Fruit fly (Drosophila melanogaster) whole organism, prepupa: ENCODE results near the gene CG13060.
A peak's percentile ranks its signal among the peaks of the same experiment; 100 is the strongest.

ENCODE experiments used
- Blimp-1 ChIP-seq: fragments of 200-800 bp; sonication (Bioruptor generic); optimal IDR thresholded peaks from 3 replicates; lab custom pipeline; 2017; ENCODE audit warnings: missing biosample characterization, missing genetic modification characterization, mild to moderate bottlenecking, moderate library complexity, missing genetic modification reagents
- CG11294 ChIP-seq: fragments of 200-800 bp; sonication (Bioruptor generic); IDR thresholded peaks from 2 replicates; pipeline ENCODE4 v1.3.6; 2022; ENCODE audit warnings: missing biosample characterization, missing genetic modification characterization
- CG15336 ChIP-seq: fragments of 200-800 bp; sonication (Bioruptor generic); IDR thresholded peaks from 2 replicates; pipeline ENCODE4 v1.3.6; 2022; ENCODE audit warnings: missing biosample characterization, missing genetic modification characterization
- CG1621 ChIP-seq: fragments of 200-800 bp; sonication (Bioruptor generic); optimal IDR thresholded peaks from 3 replicates; lab custom pipeline; 2018; ENCODE audit warnings: missing biosample characterization, mild to moderate bottlenecking, missing genetic modification characterization
- CG16779 ChIP-seq: fragments of 200-800 bp; sonication (Bioruptor generic); optimal IDR thresholded peaks from 3 replicates; lab custom pipeline; 2017; ENCODE audit warnings: missing biosample characterization, mild to moderate bottlenecking, missing genetic modification characterization
- CG3032 ChIP-seq: fragments of 200-800 bp; optimal IDR thresholded peaks from 2 replicates; lab custom pipeline; 2019; ENCODE audit warnings: missing biosample characterization, mild to moderate bottlenecking, missing genetic modification characterization, moderate library complexity
- CG32006 ChIP-seq: fragments of 200-800 bp; sonication (Bioruptor generic); optimal IDR thresholded peaks from 3 replicates; lab custom pipeline; 2017; ENCODE audit warnings: missing biosample characterization, mild to moderate bottlenecking, missing genetic modification characterization
- CG6792 ChIP-seq: fragments of 200-800 bp; sonication (Bioruptor generic); optimal IDR thresholded peaks from 3 replicates; lab custom pipeline; 2016; ENCODE audit warnings: missing biosample characterization, missing genetic modification characterization
- CG6808 ChIP-seq: fragments of 200-800 bp; sonication (Bioruptor generic); optimal IDR thresholded peaks from 3 replicates; lab custom pipeline; 2017; ENCODE audit warnings: missing biosample characterization, missing genetic modification characterization, mild to moderate bottlenecking, moderate library complexity, missing genetic modification reagents
- CG6854 ChIP-seq: fragments of 200-800 bp; sonication (Bioruptor generic); optimal IDR thresholded peaks from 2 replicates; lab custom pipeline; 2017; ENCODE audit warnings: missing biosample characterization, mild to moderate bottlenecking, missing genetic modification characterization
- CG7368 ChIP-seq: fragments of 200-800 bp; sonication (Bioruptor generic); optimal IDR thresholded peaks from 3 replicates; lab custom pipeline; 2016; ENCODE audit warnings: missing biosample characterization, missing genetic modification characterization
- Eip75B ChIP-seq: fragments of 200-800 bp; sonication (Bioruptor generic); optimal IDR thresholded peaks from 3 replicates; lab custom pipeline; 2016; ENCODE audit warnings: missing biosample characterization, missing genetic modification characterization
- Eip78C ChIP-seq: fragments of 200-800 bp; sonication (Bioruptor generic); peaks from one replicate; lab custom pipeline; 2016; ENCODE audit warnings: missing biosample characterization, missing genetic modification characterization
- Ets96B ChIP-seq: fragments of 200-800 bp; optimal IDR thresholded peaks from 2 replicates; lab custom pipeline; 2019; ENCODE audit warnings: missing biosample characterization, mild to moderate bottlenecking, missing genetic modification characterization, moderate library complexity
- Hr38 ChIP-seq: sonication (Bioruptor generic); optimal IDR thresholded peaks from 2 replicates; lab custom pipeline; 2016; ENCODE audit warnings: missing biosample characterization, missing genetic modification characterization
- Hr4 ChIP-seq: fragments of 200-800 bp; sonication (Bioruptor generic); optimal IDR thresholded peaks from 3 replicates; lab custom pipeline; 2016; ENCODE audit warnings: missing biosample characterization, missing genetic modification characterization
- Met ChIP-seq: fragments of 200-800 bp; sonication (Bioruptor generic); optimal IDR thresholded peaks from 3 replicates; lab custom pipeline; 2016; ENCODE audit warnings: missing biosample characterization, missing genetic modification characterization
- Sox102F ChIP-seq: fragments of 200-800 bp; sonication (Bioruptor generic); optimal IDR thresholded peaks from 2 replicates; lab custom pipeline; 2016; ENCODE audit warnings: missing biosample characterization, mild to moderate bottlenecking, missing genetic modification characterization
- Sox15 ChIP-seq: fragments of 200-800 bp; sonication (Bioruptor generic); optimal IDR thresholded peaks from 3 replicates; lab custom pipeline; 2016; ENCODE audit warnings: missing biosample characterization, missing genetic modification characterization
- acj6 ChIP-seq: fragments of 200-800 bp; sonication (Bioruptor generic); optimal IDR thresholded peaks from 3 replicates; lab custom pipeline; 2016; ENCODE audit warnings: missing biosample characterization, missing genetic modification characterization
- cyc ChIP-seq: fragments of 200-800 bp; sonication (Bioruptor generic); optimal IDR thresholded peaks from 3 replicates; lab custom pipeline; 2016; ENCODE audit warnings: missing biosample characterization, missing genetic modification characterization
- dac ChIP-seq: fragments of 200-800 bp; sonication (Bioruptor generic); optimal IDR thresholded peaks from 2 replicates; lab custom pipeline; 2017; ENCODE audit warnings: missing biosample characterization, mild to moderate bottlenecking, missing genetic modification characterization
- esn ChIP-seq: fragments of 200-800 bp; sonication (Bioruptor generic); optimal IDR thresholded peaks from 2 replicates; lab custom pipeline; 2016; ENCODE audit warnings: missing biosample characterization, mild to moderate bottlenecking, missing genetic modification characterization, moderate library complexity
- fd59A ChIP-seq: fragments of 200-800 bp; sonication (Bioruptor generic); optimal IDR thresholded peaks from 2 replicates; lab custom pipeline; 2017; ENCODE audit warnings: missing biosample characterization, mild to moderate bottlenecking, missing genetic modification characterization, missing genetic modification reagents
- fkh ChIP-seq: fragments of 200-800 bp; sonication (Bioruptor generic); optimal IDR thresholded peaks from 3 replicates; lab custom pipeline; 2017; ENCODE audit warnings: missing biosample characterization, mild to moderate bottlenecking, missing genetic modification characterization, moderate library complexity
- lz ChIP-seq: fragments of 200-800 bp; sonication (Bioruptor generic); optimal IDR thresholded peaks from 3 replicates; lab custom pipeline; 2016; ENCODE audit warnings: missing biosample characterization, missing genetic modification characterization
- net ChIP-seq: fragments of 200-800 bp; sonication (Bioruptor generic); optimal IDR thresholded peaks from 3 replicates; lab custom pipeline; 2016; ENCODE audit warnings: missing biosample characterization, missing genetic modification characterization
- pdm3 ChIP-seq: fragments of 200-800 bp; sonication (Bioruptor generic); optimal IDR thresholded peaks from 3 replicates; lab custom pipeline; 2016; ENCODE audit warnings: missing biosample characterization, missing genetic modification characterization
- salr ChIP-seq, 2 experiments: fragments of 200-800 bp; sonication (Bioruptor generic); optimal IDR thresholded peaks; 3 replicates each; lab custom pipeline; 2016 to 2018; ENCODE audit warnings: missing biosample characterization in 2 of 2, missing genetic modification characterization in 2 of 2, mild to moderate bottlenecking in 1 of 2
- spab ChIP-seq: fragments of 200-800 bp; sonication (Bioruptor generic); optimal IDR thresholded peaks from 2 replicates; lab custom pipeline; 2017; ENCODE audit warnings: missing biosample characterization, mild to moderate bottlenecking, missing genetic modification characterization, missing genetic modification reagents
- ss ChIP-seq, 2 experiments: fragments of 200-800 bp; sonication (Bioruptor generic); optimal IDR thresholded peaks; 2 replicates in 1 of 2; 3 replicates in 1 of 2; lab custom pipeline; 2017 to 2018; ENCODE audit warnings: mild to moderate bottlenecking in 2 of 2, missing biosample characterization in 2 of 2, missing genetic modification characterization in 2 of 2, moderate library complexity in 1 of 2
- vri ChIP-seq: fragments of 200-800 bp; sonication (Bioruptor generic); optimal IDR thresholded peaks from 3 replicates; lab custom pipeline; 2016; ENCODE audit warnings: missing biosample characterization, mild to moderate bottlenecking, missing genetic modification characterization

CG13060 gene

DNA sequence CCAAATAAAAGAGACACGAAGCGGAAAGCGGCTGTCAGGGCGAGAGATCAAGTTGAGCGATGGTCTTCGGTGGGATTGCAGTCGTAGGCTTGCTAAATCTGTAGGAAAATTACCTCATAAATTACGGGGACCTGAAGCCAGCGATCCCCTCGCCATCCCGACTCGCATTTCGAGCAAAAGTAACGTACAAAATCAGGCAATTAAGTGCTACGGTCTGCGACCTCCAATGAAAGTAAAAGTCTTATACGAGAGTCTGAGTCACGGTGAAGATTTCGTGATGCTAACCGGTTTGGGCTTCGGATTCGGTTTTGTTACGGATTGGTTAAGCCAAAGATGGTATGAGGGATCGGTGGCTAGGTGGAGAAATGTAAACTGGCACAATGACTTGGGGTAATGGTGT is 20.2 kb downstream of the CG13060 start:
- TF ChIP-seq pdm3 (GFP tag; lab: Kevin White, UChicago) (no peak), Eip78C (GFP tag; lab: Kevin White, UChicago) (no peak), Met (GFP tag; lab: Kevin White, UChicago) (no peak), CG7368 (GFP tag; lab: Kevin White, UChicago) (no peak), cyc (GFP tag; lab: Kevin White, UChicago) (no peak), Hr4 (GFP tag; lab: Kevin White, UChicago) (no peak), Blimp-1 (GFP tag; lab: Kevin White, UChicago) (peak; percentile 90)
- TF ChIP-seq, all 60 proteins: peak for 1

DNA sequence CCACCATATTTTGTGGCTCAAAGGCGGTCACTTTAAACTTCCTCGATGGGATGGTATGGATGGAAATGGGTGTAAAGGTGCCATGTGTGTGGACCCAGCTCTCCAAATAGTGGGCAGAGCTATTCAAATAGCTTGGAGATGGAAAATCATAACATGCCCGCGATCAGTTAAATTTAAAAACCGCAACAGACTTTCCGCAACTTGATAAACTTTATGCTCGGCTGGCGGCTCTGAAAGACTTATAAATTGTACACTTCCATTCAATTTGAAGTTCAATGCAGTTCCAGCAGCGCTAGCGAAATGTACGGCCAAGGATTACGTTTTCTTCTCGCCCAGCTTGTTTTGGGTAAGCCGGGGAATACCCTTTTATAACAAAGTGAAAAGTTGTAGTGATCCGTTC is 26.4 kb downstream of the CG13060 start, which contains the start of gene CG33257:
Gene CG33257, plus strand, starts transcription at position 301 of the 400 bp plus-strand sequence.
- no peak for TF ChIP-seq vri
- TF ChIP-seq pdm3 (GFP tag; lab: Kevin White, UChicago) = no peak
- TF ChIP-seq CG6854 (GFP tag; lab: Kevin White, UChicago) = no peak
- no peak for TF ChIP-seq dac
- no peak for TF ChIP-seq Sox15 (GFP tag; lab: Kevin White, UChicago)
- no peak for TF ChIP-seq ss (GFP tag; optimal IDR thresholded peaks at IDR 0.05; lab: Kevin White, UChicago)
- TF ChIP-seq CG15336 = no peak
- TF ChIP-seq Blimp-1 (GFP tag; lab: Kevin White, UChicago) = no peak
- no peak for TF ChIP-seq fkh (GFP tag; lab: Kevin White, UChicago)
- TF ChIP-seq CG16779 = no peak
- TF ChIP-seq, all 60 proteins: peak for 0

DNA sequence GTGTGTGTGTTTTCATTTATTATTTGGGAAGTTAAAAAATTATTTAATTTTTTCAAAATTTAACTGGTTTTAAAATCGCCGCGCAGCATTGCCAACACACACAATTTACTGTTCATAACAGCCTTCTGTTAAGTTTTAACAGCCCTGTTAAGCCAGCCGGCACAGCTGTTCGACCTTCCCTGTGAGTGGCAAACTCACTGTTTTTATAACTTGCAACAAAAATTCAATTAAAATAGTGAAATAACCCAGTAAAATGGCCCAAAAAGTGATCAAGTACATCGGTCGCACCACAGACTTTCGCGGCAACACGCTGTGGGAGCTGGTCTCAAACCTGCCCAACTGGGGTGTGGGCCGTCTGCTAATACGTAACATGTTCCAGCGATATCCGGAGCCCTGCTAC is 28.3 kb downstream of the CG13060 start, which contains the start of gene mRpS34:
Gene mRpS34, plus strand, starts transcription at position 161 of the 400 bp plus-strand sequence.
- TF ChIP-seq Blimp-1 (GFP tag; lab: Kevin White, UChicago) = no peak
- no peak for TF ChIP-seq CG1621 (tag; lab: Kevin White, UChicago)
- no peak for TF ChIP-seq CG32006 (GFP tag; lab: Kevin White, UChicago)
- TF ChIP-seq CG6808 (GFP tag; lab: Kevin White, UChicago) = no peak
- no peak for TF ChIP-seq pdm3 (GFP tag; lab: Kevin White, UChicago)
- no peak for TF ChIP-seq ss (GFP tag; optimal IDR thresholded peaks at IDR 0.05; lab: Kevin White, UChicago)
- TF ChIP-seq acj6 (GFP tag; lab: Kevin White, UChicago) = no peak
- TF ChIP-seq net = no peak
- TF ChIP-seq Sox102F (GFP tag; lab: Kevin White, UChicago) = no peak
- TF ChIP-seq CG6792 (GFP tag; lab: Kevin White, UChicago) = no peak
- TF ChIP-seq spab (GFP tag; lab: Kevin White, UChicago) = no peak
- TF ChIP-seq Eip78C (GFP tag; lab: Kevin White, UChicago) = no peak
- TF ChIP-seq fd59A (GFP tag; lab: Kevin White, UChicago) = no peak
- no peak for TF ChIP-seq CG11294 (GFP tag; lab: Robert Waterston, UW)

DNA sequence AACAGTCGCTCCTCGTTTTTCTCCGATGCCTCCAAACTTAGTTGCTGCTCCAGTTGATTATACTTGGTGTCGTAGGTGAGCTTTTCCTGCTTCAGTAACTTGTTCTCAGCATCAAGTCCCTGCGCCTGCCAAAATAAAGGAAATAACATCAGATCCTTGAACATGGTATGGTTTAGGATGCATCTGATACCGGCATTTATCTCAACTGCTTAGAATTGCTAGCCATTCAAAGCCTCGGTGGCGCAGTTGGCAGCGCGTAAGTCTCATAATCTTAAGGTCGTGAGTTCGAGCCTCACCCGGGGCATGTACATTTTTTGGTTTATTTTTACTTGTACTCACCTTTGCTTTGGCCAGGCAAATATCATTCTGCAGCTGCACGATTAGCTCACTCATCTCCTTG is 30.0 kb downstream of the CG13060 start:
- TF ChIP-seq salr (GFP tag; optimal IDR thresholded peaks at IDR 0.05; lab: Kevin White, UChicago) (no peak), CG7368 (GFP tag; lab: Kevin White, UChicago) (no peak), Ets96B (tag; lab: Kevin White, UChicago) (no peak), Hr38 (GFP tag; lab: Kevin White, UChicago) (no peak), Eip75B (GFP tag; lab: Kevin White, UChicago) (no peak)

DNA sequence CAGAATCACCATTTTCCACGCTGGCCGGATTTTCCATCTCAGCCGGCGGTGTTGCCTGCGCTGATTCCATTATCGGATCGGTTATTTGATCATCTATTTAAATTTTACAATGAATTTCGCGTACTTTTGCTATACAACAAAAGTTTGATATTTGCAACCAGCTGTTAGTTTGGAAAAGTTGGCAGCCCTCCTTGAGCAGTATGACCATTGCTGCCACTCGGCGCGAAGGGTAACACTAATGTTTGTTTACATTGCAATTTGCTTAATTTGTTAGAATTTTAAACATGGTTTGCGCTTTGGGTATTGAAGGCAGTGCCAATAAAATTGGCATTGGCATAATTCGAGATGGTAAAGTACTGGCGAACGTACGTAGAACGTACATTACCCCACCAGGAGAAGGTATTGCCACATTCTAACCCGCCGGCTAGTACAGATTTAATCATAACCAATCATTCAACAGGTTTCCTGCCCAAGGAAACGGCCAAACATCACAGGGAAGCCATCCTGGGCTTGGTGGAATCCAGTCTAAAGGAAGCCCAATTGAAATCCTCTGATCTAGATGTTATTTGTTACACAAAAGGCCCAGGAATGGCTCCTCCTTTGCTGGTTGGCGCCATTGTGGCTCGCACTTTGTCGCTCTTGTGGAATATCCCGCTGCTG is 32.2 kb downstream of the CG13060 start, which contains the start of the genes Golgin104 and Tcs3:
Gene Golgin104, minus strand, starts transcription at position 182 of the 660 bp plus-strand sequence.
Gene Tcs3, plus strand, starts transcription at position 222 of the 660 bp plus-strand sequence.
- TF ChIP-seq esn (GFP tag; lab: Kevin White, UChicago) (no peak), Ets96B (tag; lab: Kevin White, UChicago) (no peak), CG3032 (tag; lab: Kevin White, UChicago) (no peak), Sox102F (GFP tag; lab: Kevin White, UChicago) (no peak), fkh (GFP tag; lab: Kevin White, UChicago) (peak; percentile 99), lz (GFP tag; lab: Kevin White, UChicago) (no peak)
